Fruit fly (Drosophila melanogaster) whole organism, larva: ENCODE measurements around the gene milt.
A peak's percentile ranks its signal among the peaks of the same experiment; 100 is the strongest.

Source experiments
- noc ChIP-seq: fragments of 200-800 bp; sonication (Bioruptor generic); optimal IDR thresholded peaks from 3 replicates; lab custom pipeline; 2019; ENCODE audit warnings: missing biosample characterization, mild to moderate bottlenecking, missing genetic modification characterization, moderate library complexity

The milt gene

DNA sequence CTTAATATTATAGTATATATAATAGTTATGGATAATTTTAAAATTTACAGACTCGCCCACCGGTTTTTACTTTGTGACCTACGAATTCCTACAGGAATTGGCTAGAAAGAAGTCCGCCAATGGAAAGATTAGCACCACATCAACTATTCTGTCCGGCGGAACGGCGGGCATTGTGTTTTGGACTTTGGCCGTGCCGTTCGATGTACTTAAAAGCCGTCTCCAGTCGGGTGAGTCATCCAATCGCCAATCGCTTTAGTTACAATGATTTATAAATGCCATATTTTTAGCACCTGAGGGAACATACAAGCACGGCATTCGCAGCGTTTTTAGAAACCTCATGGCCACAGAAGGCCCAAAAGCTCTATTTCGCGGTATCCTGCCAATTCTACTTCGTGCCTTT, 9.2 kb upstream of the milt start:
- no peak for TF ChIP-seq noc (tag; lab: Kevin White, UChicago)

DNA sequence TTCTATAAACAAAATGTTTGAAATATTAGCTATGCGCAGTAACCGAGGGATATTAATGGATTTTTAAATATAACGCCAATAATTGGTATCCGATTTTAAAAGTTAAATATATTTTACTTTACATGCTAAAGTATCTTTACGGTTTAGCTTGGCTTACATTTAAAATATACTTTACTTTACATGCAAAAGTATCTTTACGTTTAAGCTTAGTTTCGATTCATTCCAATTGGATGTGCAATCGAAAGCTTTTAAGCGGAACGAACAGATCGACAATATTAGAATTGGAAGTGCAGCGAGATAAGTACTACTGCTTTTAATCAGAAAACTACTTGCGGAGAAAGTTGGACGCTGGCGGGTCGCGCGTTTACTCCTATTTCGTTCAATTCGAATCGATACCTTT, 8.6 kb upstream of the milt start:
- TF ChIP-seq noc (tag; lab: Kevin White, UChicago) = no peak

DNA sequence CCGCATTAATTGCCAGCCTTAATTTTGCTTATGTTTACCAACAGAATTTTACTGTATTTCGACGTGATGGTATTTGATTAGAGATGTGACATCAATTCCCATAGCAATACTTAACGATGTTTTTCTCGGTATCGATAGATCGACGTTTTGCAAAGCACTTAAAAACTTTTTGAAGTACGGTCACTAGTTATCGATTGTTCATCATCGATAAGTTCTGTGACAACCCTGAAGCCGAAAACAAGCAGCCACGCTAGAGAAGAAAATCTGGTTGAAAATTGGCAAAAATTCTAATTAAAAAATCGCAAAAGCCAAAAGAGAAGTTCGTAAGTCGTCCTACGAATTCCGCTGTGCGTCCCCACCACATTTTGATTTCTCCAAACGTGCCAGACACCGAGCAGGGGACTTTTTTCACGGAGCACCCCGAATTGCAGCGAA, 5.1 kb upstream of the milt start, which contains the start of the genes Rab30 and Caper:
Gene Rab30, minus strand, starts transcription at position 90 of the 435 bp plus-strand sequence.
Gene Caper, plus strand, starts transcription at position 205 of the 435 bp plus-strand sequence.
- peak; percentile 16 for TF ChIP-seq noc (tag; lab: Kevin White, UChicago)

DNA sequence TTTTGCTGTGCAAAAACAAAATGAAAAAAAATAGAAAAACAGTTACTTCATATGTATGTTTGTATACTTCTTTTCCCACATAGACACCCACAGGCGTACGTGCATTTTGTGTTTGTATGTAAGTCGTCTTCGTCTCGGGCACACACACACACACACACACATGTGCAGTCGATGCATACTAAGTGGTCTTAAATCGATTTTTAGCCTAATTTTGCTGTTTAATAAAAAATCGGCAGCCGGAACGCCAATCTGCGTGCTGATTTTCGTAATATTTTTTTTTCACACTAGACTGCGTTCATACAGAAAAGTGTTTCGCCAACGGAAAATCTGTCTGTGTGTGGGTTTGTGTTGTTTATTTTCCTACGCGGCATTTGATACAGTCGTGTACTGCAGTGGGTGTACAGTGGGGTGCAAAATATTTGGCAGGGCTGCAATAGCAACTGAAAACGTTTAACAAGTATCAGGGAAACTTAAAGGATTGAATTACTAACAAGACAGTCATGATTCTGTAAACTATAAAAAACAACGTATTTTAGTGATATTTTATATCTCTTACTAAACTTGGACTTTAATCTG, 4.4 kb upstream of the milt start:
- TF ChIP-seq noc (tag; lab: Kevin White, UChicago) = no peak

DNA sequence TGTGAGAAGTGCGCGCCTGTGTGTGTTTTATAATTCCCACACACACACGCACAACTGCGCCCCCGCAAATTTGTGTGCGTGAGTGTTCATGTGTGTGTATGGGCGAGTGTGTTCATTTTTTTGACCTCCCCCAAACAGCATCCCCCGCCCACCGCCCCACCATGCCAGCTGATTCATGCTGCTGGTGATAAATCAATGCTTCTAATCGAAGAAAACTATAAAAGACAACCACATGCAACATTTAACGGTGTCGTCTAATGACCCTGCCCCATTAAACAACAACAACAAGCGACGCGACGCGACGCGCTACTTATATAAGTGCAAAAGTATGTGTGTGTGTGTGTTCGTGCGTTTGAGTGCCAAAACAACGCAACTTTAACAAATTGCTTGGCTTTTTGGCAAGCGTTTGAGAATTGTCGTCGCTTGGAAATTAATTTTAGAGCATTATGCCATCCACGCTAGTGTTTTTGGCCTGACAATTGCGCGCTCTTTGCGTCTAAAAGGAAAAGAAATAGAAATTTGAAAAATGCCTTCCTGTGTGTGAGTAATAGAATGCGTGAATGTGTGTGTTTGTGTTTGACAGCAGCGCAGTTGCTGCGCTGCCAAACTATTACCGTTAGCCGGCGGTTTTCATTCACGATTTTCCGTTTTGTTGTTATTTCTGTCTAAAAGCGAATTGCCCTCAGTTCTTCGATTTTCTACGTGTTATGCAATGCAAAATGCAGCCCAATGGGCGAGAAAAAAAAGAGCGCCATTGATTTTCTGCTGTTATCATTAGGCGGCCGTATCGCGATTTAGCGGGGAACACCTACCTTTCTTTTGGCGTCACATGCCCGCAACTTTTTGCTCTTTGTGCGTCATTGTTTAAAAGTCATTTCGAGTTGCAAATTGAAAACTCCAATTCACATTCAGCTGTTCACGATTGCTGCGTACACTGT, 1.1 kb downstream of the milt start:
- no peak for TF ChIP-seq noc (tag; lab: Kevin White, UChicago)

DNA sequence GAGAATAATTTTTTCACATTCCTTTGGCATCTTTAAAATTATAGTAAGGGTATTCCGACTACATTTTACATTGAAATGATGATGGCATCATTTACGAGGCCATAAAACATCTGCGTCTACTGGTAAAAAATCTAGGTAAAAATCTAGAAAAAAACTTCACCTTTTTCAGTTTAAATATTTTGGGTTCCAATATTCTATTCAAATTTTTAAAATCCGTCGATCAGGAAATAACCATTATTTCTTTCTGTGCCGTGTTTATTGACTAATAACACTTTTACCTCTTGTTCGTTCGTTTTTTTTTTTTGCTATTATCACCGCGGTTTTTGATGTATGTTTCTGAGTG, 1.7 kb downstream of the milt start:
- TF ChIP-seq noc (tag; lab: Kevin White, UChicago) = peak; percentile 72

DNA sequence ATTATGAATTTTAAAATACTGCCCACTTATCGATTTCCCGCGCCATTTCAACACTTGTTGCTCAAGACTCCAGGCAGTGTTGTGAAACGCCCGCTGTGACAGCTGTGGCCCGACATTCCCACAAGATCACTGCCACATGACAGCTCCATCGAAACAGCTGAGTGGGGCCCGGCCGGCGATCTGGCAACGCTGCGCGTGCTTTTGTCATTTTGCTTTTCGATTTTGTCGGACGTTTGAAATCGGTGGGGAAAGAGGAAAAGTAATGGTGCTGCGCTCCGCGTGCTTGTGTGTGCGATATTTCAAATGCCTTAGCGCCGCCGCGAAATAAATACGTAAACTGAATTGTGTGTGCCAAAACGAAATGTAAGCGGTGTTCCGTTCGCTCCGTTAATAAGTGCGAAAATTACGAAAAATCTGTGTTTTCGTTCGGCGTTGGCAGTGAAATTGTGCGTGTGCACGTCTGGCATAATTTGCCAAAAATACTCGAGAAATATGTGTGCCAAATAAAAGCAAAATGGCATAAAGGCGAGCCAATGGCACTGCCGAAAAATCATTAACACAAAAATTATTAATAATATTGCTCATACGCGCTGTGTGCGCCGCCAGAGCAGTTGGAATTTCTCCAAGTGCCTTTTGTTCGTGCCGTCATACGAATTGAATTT, 4.7 kb downstream of the milt start:
- peak; percentile 64 for TF ChIP-seq noc (tag; lab: Kevin White, UChicago)

DNA sequence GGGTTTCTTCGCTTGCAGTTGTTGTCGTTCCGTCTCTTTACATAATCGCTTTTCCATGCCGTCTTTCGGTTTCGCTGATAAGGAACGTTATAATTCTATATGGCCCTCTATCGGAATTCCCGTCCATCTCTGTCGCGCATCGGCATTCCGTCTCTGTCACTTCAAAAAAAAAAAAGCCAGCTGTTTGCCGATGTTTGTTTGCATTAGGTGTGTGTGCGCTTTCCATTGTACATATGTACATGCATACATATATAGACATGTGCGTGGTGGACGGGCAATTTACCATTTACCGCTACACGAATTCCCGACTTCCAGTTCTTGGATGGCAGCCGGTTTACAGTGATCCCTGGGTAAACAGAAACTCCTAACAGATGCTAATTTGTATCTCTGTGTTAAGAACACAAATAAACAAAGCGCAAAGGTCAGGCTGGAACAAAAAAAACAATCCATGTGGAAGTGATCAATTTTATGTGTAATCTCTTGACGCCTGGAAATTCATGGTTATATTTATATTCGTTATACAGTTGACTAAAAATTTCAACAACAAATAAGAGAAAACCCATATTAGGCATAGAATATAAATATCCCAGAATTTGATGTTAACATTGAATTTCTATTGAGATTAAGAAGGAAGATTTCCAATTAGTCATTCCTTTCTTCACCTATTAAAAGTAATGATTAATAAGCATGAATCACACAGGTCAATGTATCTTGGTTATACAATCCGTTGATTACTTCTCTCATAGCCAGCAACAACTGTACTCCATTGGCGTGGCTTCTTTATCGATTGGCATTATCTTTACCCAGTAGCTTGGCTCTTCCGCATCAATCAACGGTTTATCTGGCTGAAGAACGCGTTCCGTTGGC, 5.6 kb downstream of the milt start:
- TF ChIP-seq noc (tag; lab: Kevin White, UChicago) = peak; percentile 46

DNA sequence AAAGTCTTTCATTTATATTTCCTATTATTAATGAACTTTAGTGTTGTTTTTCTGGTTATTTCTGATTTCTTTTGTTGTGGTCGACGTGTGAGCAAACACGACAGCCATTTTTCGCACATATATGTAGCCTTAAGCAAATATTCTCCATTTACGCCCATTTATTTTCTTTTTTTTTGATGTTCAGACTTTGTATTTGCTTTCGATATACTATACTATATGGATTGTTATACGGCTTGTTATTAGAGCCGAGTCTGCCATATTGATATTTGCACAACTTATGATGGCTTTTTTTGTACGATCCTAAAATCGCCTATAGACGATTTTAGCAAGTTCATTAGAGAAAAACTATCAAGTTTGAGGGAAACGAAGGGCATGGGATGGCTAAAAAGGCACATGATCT, 10.1 kb downstream of the milt start:
- TF ChIP-seq noc (tag; lab: Kevin White, UChicago) = peak; percentile 67

DNA sequence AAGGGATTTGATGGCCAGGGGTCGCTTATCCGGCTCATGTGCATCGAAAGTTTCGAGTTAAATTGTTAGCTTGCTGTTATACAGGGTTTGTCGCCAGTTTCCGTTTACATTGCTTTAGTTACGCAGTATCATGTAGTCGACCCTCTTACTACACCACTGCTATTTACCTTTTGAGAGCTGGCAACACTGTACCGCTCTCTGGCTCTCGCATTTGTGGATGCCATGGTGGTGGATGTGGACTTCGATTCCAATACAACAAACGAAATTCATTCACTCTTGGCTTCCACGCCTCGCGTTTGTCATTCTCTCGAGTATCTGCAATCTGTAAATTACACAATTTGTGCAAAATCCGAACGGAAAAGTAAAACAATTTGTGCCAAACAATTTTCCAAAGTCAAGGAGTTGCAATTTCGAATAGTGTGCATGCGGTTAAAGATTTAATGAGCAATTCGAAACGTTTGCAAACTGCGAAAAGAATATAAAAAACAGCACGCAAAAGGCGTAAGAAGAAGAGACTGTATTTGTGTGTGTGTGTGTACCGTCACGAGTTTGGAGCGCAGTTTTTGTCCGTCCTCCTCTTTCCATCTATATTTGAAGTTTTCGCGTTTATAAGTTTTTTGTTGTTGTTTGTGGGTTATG, 11.5 kb downstream of the milt start:
- peak; percentile 60 for TF ChIP-seq noc (tag; lab: Kevin White, UChicago)

DNA sequence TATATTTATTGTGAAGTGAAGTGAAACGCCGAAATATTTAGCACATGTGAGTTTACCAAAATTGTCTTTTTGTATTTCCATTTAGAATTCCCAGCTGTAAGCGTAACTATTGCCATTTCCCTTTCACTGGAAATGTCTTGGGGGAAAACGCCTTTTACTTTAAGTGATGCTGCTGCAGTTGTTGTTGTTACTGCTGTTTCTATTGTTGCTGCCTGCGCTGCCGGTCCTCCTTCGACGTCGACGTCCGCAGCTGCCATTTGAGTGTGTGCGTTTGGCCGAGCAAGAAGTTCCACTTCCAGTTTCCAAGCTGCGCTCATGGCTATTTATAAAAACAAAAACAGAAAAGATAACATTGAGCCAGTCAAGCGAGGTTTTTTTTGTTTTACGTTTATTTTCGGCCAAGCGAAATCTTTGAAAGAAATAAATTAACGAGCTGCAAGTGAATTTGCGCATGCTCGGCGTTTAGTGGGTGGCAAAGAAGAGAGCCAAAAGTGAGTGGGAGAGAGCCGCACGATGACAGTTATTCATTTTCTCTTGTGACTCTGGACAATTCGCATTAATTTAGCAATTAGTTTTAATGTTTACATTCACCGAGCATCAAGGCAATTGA, 12.2 kb downstream of the milt start:
- TF ChIP-seq noc (tag; lab: Kevin White, UChicago) = no peak

DNA sequence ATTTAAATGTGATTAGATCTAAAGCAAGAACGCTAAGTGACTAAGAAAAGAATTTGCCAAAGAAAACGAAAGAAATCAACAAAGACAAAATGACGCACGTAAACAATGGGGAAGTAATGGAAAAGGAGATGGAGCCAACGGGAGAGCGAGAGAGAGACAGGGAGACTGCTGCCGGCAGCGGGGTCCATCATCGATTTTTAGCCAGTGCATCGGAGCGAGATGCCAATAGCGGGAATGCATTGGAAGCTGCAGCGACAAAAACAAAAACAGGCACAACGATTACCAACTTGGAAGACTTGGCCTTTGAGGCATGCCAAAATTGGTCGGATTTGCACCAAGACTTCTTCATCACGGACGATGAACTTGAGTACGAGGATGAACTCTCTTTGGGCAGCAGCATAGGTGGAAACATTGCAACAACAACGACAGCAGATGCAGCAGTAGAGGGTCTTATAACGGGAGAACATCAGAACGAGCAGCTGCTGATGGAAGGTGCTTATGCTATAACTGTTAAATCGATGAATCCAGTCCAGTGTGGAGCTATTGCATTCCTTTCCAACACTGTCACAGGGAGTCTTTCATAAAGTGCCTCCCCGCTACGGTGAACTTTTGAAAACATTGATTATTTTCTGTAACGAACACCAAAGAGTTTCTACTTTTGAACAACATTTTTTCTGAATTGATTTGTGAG, 13.0 kb downstream of the milt start:
- no peak for TF ChIP-seq noc (tag; lab: Kevin White, UChicago)

DNA sequence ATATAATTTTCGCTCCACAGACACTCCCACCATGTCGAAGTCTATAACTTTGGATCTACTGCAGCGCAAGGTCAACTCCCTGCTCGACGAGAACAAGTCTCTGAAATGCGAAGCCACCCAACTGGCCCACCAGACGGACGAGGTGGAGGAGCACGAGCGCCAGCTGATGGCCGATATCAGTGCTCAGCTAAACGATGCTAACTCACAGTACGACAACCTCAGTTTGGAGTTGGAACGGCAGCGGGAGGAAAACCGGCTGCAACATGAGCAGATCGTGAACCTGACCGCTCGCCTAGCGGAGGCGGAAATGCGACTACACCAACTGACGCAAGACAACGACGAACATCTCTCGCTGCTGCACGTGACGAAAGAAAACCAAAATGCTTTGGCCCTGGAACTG, 14.1 kb downstream of the milt start:
- no peak for TF ChIP-seq noc (tag; lab: Kevin White, UChicago)
